Worm (Caenorhabditis elegans) whole organism, L1 larva: ENCODE measurements around the gene ZK792.7.

Experiments used
- Y116A8C.19 ChIP-seq: sonication (generic microtip); optimal IDR thresholded peaks from 2 replicates; lab custom pipeline; 2016; ENCODE audit warnings: missing compliant biosample characterization, missing genetic modification characterization, borderline replicate concordance
- alr-1 ChIP-seq: fragments of 200-800 bp; sonication (Bioruptor generic); optimal IDR thresholded peaks from 2 replicates; lab custom pipeline; 2018; ENCODE audit warnings: borderline replicate concordance, mild to moderate bottlenecking, missing genetic modification characterization, missing compliant biosample characterization
- ama-1 ChIP-seq: fragments of 150-350 bp; optimal IDR thresholded peaks from 2 replicates; lab custom pipeline; 2014
- blmp-1 ChIP-seq: fragments of 150-350 bp; optimal IDR thresholded peaks from 2 replicates; lab custom pipeline; 2014; ENCODE audit warnings: missing biosample characterization, missing genetic modification characterization
- ceh-63 ChIP-seq: fragments of 200-800 bp; sonication (Bioruptor generic); optimal IDR thresholded peaks from 2 replicates; lab custom pipeline; 2018; ENCODE audit warnings: mild to moderate bottlenecking, missing genetic modification characterization, missing compliant biosample characterization
- ceh-8 ChIP-seq: fragments of 200-800 bp; sonication (Bioruptor generic); optimal IDR thresholded peaks from 2 replicates; lab custom pipeline; 2018; ENCODE audit warnings: mild to moderate bottlenecking, missing genetic modification characterization, moderate library complexity, missing compliant biosample characterization
- ceh-88 ChIP-seq: fragments of 200-800 bp; sonication (Bioruptor generic); IDR thresholded peaks from 2 replicates; pipeline ENCODE4 v1.3.6; 2022; ENCODE audit warnings: missing genetic modification characterization, missing compliant biosample characterization
- ces-1 ChIP-seq: fragments of 150-350 bp; optimal IDR thresholded peaks from 2 replicates; lab custom pipeline; 2014; ENCODE audit warnings: missing biosample characterization, missing genetic modification reagents, missing genetic modification characterization
- egl-13 ChIP-seq: sonication (generic microtip); optimal IDR thresholded peaks from 2 replicates; lab custom pipeline; 2016; ENCODE audit warnings: missing genotype, missing genetic modification reagents, missing genetic modification characterization, missing compliant biosample characterization
- elt-3 ChIP-seq, 6 experiments: fragments of 150-350 bp in 1 of 6; sonication (generic microtip); optimal IDR thresholded peaks; 2 replicates each; lab custom pipeline; 2017 to 2018; ENCODE audit warnings: missing biosample characterization in 6 of 6, missing genetic modification characterization in 6 of 6, inconsistent platforms in 1 of 6
- ets-5 ChIP-seq: fragments of 200-800 bp; sonication (Bioruptor generic); IDR thresholded peaks from 2 replicates; pipeline ENCODE4 v1.3.6; 2022; ENCODE audit warnings: missing genetic modification characterization, missing compliant biosample characterization
- fos-1 ChIP-seq: fragments of 150-350 bp; optimal IDR thresholded peaks from 2 replicates; lab custom pipeline; 2014; ENCODE audit warnings: missing biosample characterization, missing genetic modification characterization
- hlh-17 ChIP-seq: fragments of 200-800 bp; sonication (Bioruptor generic); optimal IDR thresholded peaks from 2 replicates; lab custom pipeline; 2018; ENCODE audit warnings: missing genetic modification characterization, mild to moderate bottlenecking, missing compliant biosample characterization, moderate library complexity, borderline replicate concordance
- hpl-2 ChIP-seq: fragments of 150-350 bp; optimal IDR thresholded peaks from 2 replicates; lab custom pipeline; 2014; ENCODE audit warnings: missing biosample characterization, missing genetic modification reagents, missing genetic modification characterization
- irx-1 ChIP-seq: sonication (generic microtip); optimal IDR thresholded peaks from 2 replicates; lab custom pipeline; 2016; ENCODE audit warnings: missing genetic modification characterization, missing compliant biosample characterization
- isw-1 ChIP-seq: fragments of 200-800 bp; sonication (Bioruptor generic); IDR thresholded peaks from 2 replicates; pipeline ENCODE4 v1.3.6; 2022; ENCODE audit warnings: missing genetic modification characterization, missing compliant biosample characterization
- lin-13 ChIP-seq: fragments of 150-350 bp; optimal IDR thresholded peaks from 2 replicates; lab custom pipeline; 2014; ENCODE audit warnings: missing biosample characterization, missing genetic modification reagents, missing genetic modification characterization
- lin-14 ChIP-seq: fragments of 200-800 bp; sonication (Bioruptor generic); optimal IDR thresholded peaks from 2 replicates; lab custom pipeline; 2018; ENCODE audit warnings: mild to moderate bottlenecking, missing genetic modification characterization, moderate library complexity, missing compliant biosample characterization
- lin-15B ChIP-seq: fragments of 150-350 bp; sonication (generic microtip); optimal IDR thresholded peaks from 3 replicates; lab custom pipeline; 2014; ENCODE audit warnings: missing biosample characterization, missing genetic modification characterization
- lin-35 ChIP-seq, 2 experiments: fragments of 150-350 bp; optimal IDR thresholded peaks; 2 replicates each; lab custom pipeline; 2014; ENCODE audit warnings: missing biosample characterization in 2 of 2, missing genetic modification characterization in 2 of 2, missing genetic modification reagents in 2 of 2
- lin-39 ChIP-seq: fragments of 150-350 bp; optimal IDR thresholded peaks from 2 replicates; lab custom pipeline; 2014; ENCODE audit warnings: missing biosample characterization, missing genetic modification reagents, missing genetic modification characterization
- lir-3 ChIP-seq: sonication (generic microtip); optimal IDR thresholded peaks from 2 replicates; lab custom pipeline; 2016; ENCODE audit warnings: mild to moderate bottlenecking, missing genetic modification characterization, moderate library complexity, missing compliant biosample characterization; ENCODE audit not compliant: poor library complexity
- lsy-2 ChIP-seq, 2 experiments: fragments of 150-350 bp; optimal IDR thresholded peaks; 2 replicates each; lab custom pipeline; 2014; ENCODE audit warnings: missing biosample characterization in 2 of 2, missing genetic modification characterization in 2 of 2
- mdl-1 ChIP-seq, 2 experiments: fragments of 150-350 bp; optimal IDR thresholded peaks; 2 replicates each; lab custom pipeline; 2014 to 2017; ENCODE audit warnings: missing biosample characterization in 2 of 2, missing genetic modification characterization in 2 of 2, inconsistent platforms in 1 of 2
- mef-2 ChIP-seq: fragments of 150-350 bp; optimal IDR thresholded peaks from 2 replicates; lab custom pipeline; 2014; ENCODE audit warnings: missing biosample characterization, missing genetic modification characterization
- nhr-11 ChIP-seq: fragments of 150-350 bp; optimal IDR thresholded peaks from 2 replicates; lab custom pipeline; 2014; ENCODE audit warnings: missing biosample characterization, missing genetic modification characterization
- nhr-19 ChIP-seq: fragments of 200-800 bp; sonication (Bioruptor generic); conservative IDR thresholded peaks from 2 replicates; pipeline ENCODE4 v1.3.6; 2022; ENCODE audit warnings: missing genetic modification characterization, missing compliant biosample characterization
- nhr-20 ChIP-seq: sonication (generic microtip); optimal IDR thresholded peaks from 2 replicates; lab custom pipeline; 2016; ENCODE audit warnings: mild to moderate bottlenecking, missing genetic modification characterization, missing compliant biosample characterization
- nhr-237 ChIP-seq: fragments of 150-350 bp; optimal IDR thresholded peaks from 2 replicates; lab custom pipeline; 2014; ENCODE audit warnings: missing biosample characterization, missing genetic modification characterization
- nhr-28 ChIP-seq: fragments of 150-350 bp; optimal IDR thresholded peaks from 2 replicates; lab custom pipeline; 2014; ENCODE audit warnings: missing biosample characterization, missing genetic modification characterization
- nhr-47 ChIP-seq: sonication (generic microtip); optimal IDR thresholded peaks from 2 replicates; lab custom pipeline; 2016; ENCODE audit warnings: mild to moderate bottlenecking, missing genetic modification characterization, moderate library complexity, missing compliant biosample characterization
- nhr-71 ChIP-seq: sonication (generic microtip); optimal IDR thresholded peaks from 2 replicates; lab custom pipeline; 2016; ENCODE audit warnings: mild to moderate bottlenecking, missing genetic modification characterization, moderate library complexity, missing compliant biosample characterization
- nhr-76 ChIP-seq: sonication (generic microtip); optimal IDR thresholded peaks from 2 replicates; lab custom pipeline; 2017; ENCODE audit warnings: missing biosample characterization, missing genetic modification characterization
- nhr-77 ChIP-seq: fragments of 150-350 bp; optimal IDR thresholded peaks from 2 replicates; lab custom pipeline; 2014; ENCODE audit warnings: missing biosample characterization, missing genetic modification characterization
- nhr-84 ChIP-seq: sonication (generic microtip); optimal IDR thresholded peaks from 2 replicates; lab custom pipeline; 2017; ENCODE audit warnings: missing biosample characterization, missing genetic modification characterization
- pag-3 ChIP-seq: sonication (generic microtip); optimal IDR thresholded peaks from 2 replicates; lab custom pipeline; 2017; ENCODE audit warnings: missing genetic modification characterization, mild to moderate bottlenecking, missing compliant biosample characterization, antibody characterized with exemption, borderline replicate concordance; ENCODE audit not compliant: insufficient read depth
- pax-3 ChIP-seq: fragments of 200-800 bp; sonication (Bioruptor generic); optimal IDR thresholded peaks from 2 replicates; lab custom pipeline; 2018; ENCODE audit warnings: mild to moderate bottlenecking, missing genetic modification characterization, moderate library complexity, missing compliant biosample characterization
- pqm-1 ChIP-seq: sonication (generic microtip); optimal IDR thresholded peaks from 3 replicates; lab custom pipeline; 2017; ENCODE audit warnings: missing biosample characterization, missing genetic modification characterization
- rnt-1 ChIP-seq: sonication (generic microtip); optimal IDR thresholded peaks from 2 replicates; lab custom pipeline; 2016; ENCODE audit warnings: mild to moderate bottlenecking, missing genetic modification characterization, moderate library complexity, missing compliant biosample characterization
- snu-23 ChIP-seq: sonication (generic microtip); optimal IDR thresholded peaks from 2 replicates; lab custom pipeline; 2016; ENCODE audit warnings: missing genetic modification characterization, missing compliant biosample characterization
- sup-37 ChIP-seq: fragments of 200-800 bp; sonication (Bioruptor generic); optimal IDR thresholded peaks from 2 replicates; lab custom pipeline; 2018; ENCODE audit warnings: mild to moderate bottlenecking, missing genetic modification characterization, missing compliant biosample characterization
- tlp-1 ChIP-seq: fragments of 150-350 bp; optimal IDR thresholded peaks from 2 replicates; lab custom pipeline; 2014; ENCODE audit warnings: missing biosample characterization, missing genetic modification characterization
- unc-130 ChIP-seq: fragments of 150-350 bp; optimal IDR thresholded peaks from 2 replicates; lab custom pipeline; 2017; ENCODE audit warnings: missing biosample characterization, missing genetic modification characterization, inconsistent platforms
- unc-30 ChIP-seq: sonication (generic microtip); optimal IDR thresholded peaks from 2 replicates; lab custom pipeline; 2017; ENCODE audit warnings: missing biosample characterization, missing genetic modification characterization
- unc-62 ChIP-seq: fragments of 150-350 bp; optimal IDR thresholded peaks from 2 replicates; lab custom pipeline; 2014; ENCODE audit warnings: missing biosample characterization, missing genetic modification reagents, missing genetic modification characterization
- unc-86 ChIP-seq: sonication (generic microtip); optimal IDR thresholded peaks from 2 replicates; lab custom pipeline; 2016; ENCODE audit warnings: missing genetic modification characterization, missing compliant biosample characterization
- vab-15 ChIP-seq: sonication (generic microtip); optimal IDR thresholded peaks from 2 replicates; lab custom pipeline; 2017; ENCODE audit warnings: missing genotype, mild to moderate bottlenecking, missing genetic modification characterization, missing compliant biosample characterization
- xbp-1 ChIP-seq: sonication (generic microtip); optimal IDR thresholded peaks from 2 replicates; lab custom pipeline; 2016; ENCODE audit warnings: missing genetic modification characterization, missing compliant biosample characterization
- zag-1 ChIP-seq: fragments of 150-350 bp; optimal IDR thresholded peaks from 2 replicates; lab custom pipeline; 2014; ENCODE audit warnings: missing biosample characterization, missing genetic modification characterization
- ztf-11 ChIP-seq, 2 experiments: sonication (generic microtip); optimal IDR thresholded peaks; 2 replicates each; lab custom pipeline; 2016 to 2017; ENCODE audit warnings: missing genetic modification characterization in 2 of 2, missing biosample characterization in 1 of 2, missing compliant biosample characterization in 1 of 2
- ztf-4 ChIP-seq: fragments of 150-350 bp; optimal IDR thresholded peaks from 2 replicates; lab custom pipeline; 2014; ENCODE audit warnings: missing biosample characterization, missing genetic modification characterization

Gene ZK792.7

DNA sequence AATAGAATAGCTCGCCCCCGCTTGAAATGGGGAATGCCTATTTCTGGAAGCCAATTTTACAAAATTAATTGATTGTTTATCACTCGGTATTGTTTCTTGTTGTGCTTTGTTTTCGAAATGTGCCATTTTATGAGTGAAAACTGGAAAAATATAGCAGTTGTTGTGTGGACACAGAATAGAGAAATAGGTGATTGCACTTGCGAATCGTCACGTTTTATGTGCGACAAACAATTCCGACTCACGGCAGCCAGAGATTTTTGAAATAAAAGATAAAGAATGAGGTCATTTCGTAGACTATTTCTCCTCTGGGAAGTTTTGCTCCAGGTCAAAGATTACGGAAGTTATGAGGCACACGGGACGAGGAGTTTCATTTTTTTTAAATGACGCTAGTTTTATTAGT lies 47.3 kb upstream of the ZK792.7 start:
- TF ChIP-seq lin-15B (tag; lab: Kevin White, UChicago) = no peak
- TF ChIP-seq blmp-1 (tag; lab: Kevin White, UChicago) = no peak
- TF ChIP-seq mef-2 (tag; lab: Kevin White, UChicago) = no peak
- TF ChIP-seq irx-1 (tag; lab: Kevin White, UChicago) = no peak
- no peak for TF ChIP-seq ceh-88
- no peak for TF ChIP-seq unc-62 (GFP tag; lab: Kevin White, UChicago)
- no peak for TF ChIP-seq nhr-237 (tag; lab: Kevin White, UChicago)
- TF ChIP-seq ama-1 (lab: Kevin White, UChicago) = no peak
- no peak for TF ChIP-seq lin-13 (GFP tag; lab: Kevin White, UChicago)
- no peak for TF ChIP-seq nhr-84 (tag; lab: Kevin White, UChicago)
- TF ChIP-seq nhr-76 (tag; lab: Kevin White, UChicago) = no peak
- no peak for TF ChIP-seq tlp-1 (tag; lab: Kevin White, UChicago)
- no peak for TF ChIP-seq ceh-63 (GFP tag; lab: Kevin White, UChicago)
- peak in 1 of 2 experiments; percentile 35 for TF ChIP-seq lsy-2 (tag; optimal IDR thresholded peaks at IDR 0.05; lab: Kevin White, UChicago)
- no peak for TF ChIP-seq vab-15 (tag; lab: Kevin White, UChicago)
- TF ChIP-seq lin-35 (GFP tag; optimal IDR thresholded peaks at IDR 0.05; lab: Kevin White, UChicago) = no peak
- no peak for TF ChIP-seq ztf-4
- peak; percentile 1 for TF ChIP-seq unc-130 (tag; lab: Kevin White, UChicago)
- TF ChIP-seq egl-13 (tag; lab: Kevin White, UChicago) = no peak
- TF ChIP-seq pax-3 (tag; lab: Kevin White, UChicago) = no peak
- no peak for TF ChIP-seq ces-1 (GFP tag; lab: Kevin White, UChicago)
- peak; percentile 34 for TF ChIP-seq nhr-19 (GFP tag; lab: Robert Waterston, UW)
- no peak for TF ChIP-seq nhr-77 (tag; lab: Kevin White, UChicago)
- no peak for TF ChIP-seq nhr-47 (tag; lab: Kevin White, UChicago)
- no peak for TF ChIP-seq unc-86 (tag; lab: Kevin White, UChicago)
- TF ChIP-seq ztf-11 (tag; optimal IDR thresholded peaks at IDR 0.05; lab: Kevin White, UChicago) = no peak
- TF ChIP-seq isw-1 = no peak
- TF ChIP-seq pqm-1 = no peak
- TF ChIP-seq nhr-28 (tag; lab: Kevin White, UChicago) = no peak
- no peak for TF ChIP-seq unc-30 (tag; lab: Kevin White, UChicago)
- peak; percentile 40 for TF ChIP-seq lin-14 (GFP tag; lab: Kevin White, UChicago)
- TF ChIP-seq lin-39 = no peak
- peak; percentile 64 for TF ChIP-seq nhr-71 (tag; lab: Kevin White, UChicago)
- TF ChIP-seq snu-23 (GFP tag; lab: Kevin White, UChicago) = peak; percentile 21
- no peak for TF ChIP-seq nhr-11 (tag; lab: Kevin White, UChicago)
- no peak for TF ChIP-seq hpl-2
- no peak for TF ChIP-seq alr-1 (tag; lab: Kevin White, UChicago)
- no peak for TF ChIP-seq hlh-17 (GFP tag; lab: Kevin White, UChicago)
- TF ChIP-seq mdl-1 (tag; optimal IDR thresholded peaks at IDR 0.05; lab: Kevin White, UChicago) = no peak
- peak; percentile 52 for TF ChIP-seq rnt-1 (tag; lab: Kevin White, UChicago)
- TF ChIP-seq fos-1 = no peak
- no peak for TF ChIP-seq xbp-1
- no peak for TF ChIP-seq lir-3
- no peak for TF ChIP-seq ets-5 (GFP tag; lab: Robert Waterston, UW)
- TF ChIP-seq nhr-20 (tag; lab: Kevin White, UChicago) = peak; percentile 1
- no peak for TF ChIP-seq sup-37 (GFP tag; lab: Kevin White, UChicago)
- no peak for TF ChIP-seq elt-3 (tag; optimal IDR thresholded peaks at IDR 0.05; lab: Kevin White, UChicago)
- no peak for TF ChIP-seq ceh-8 (GFP tag; lab: Kevin White, UChicago)
- no peak for TF ChIP-seq zag-1 (tag; lab: Kevin White, UChicago)
- no peak for TF ChIP-seq Y116A8C.19 (tag; lab: Kevin White, UChicago)
- no peak for TF ChIP-seq pag-3 (tag; lab: Kevin White, UChicago)
